Fruit fly (Drosophila melanogaster) whole organism, embryonic: ENCODE measurements around the gene Hmr.

Experiments
- Atf-2 ChIP-seq: fragments of 200-800 bp; sonication (Bioruptor generic); optimal IDR thresholded peaks from 2 replicates; lab custom pipeline; 2016; ENCODE audit warnings: missing biosample characterization, missing genetic modification characterization
- Bteb2 ChIP-seq: fragments of 200-800 bp; sonication (Bioruptor generic); optimal IDR thresholded peaks from 2 replicates; lab custom pipeline; 2016; ENCODE audit warnings: missing biosample characterization, missing genetic modification characterization
- CG10543 ChIP-seq: fragments of 200-800 bp; sonication (Bioruptor generic); optimal IDR thresholded peaks from 3 replicates; lab custom pipeline; 2017; ENCODE audit warnings: missing biosample characterization, mild to moderate bottlenecking, missing genetic modification characterization, moderate library complexity
- CG10565 ChIP-seq: fragments of 200-800 bp; sonication (Bioruptor generic); optimal IDR thresholded peaks from 3 replicates; lab custom pipeline; 2016; ENCODE audit warnings: missing biosample characterization, mild to moderate bottlenecking, missing genetic modification characterization
- CG11085 ChIP-seq: fragments of 200-800 bp; sonication (Bioruptor generic); IDR thresholded peaks from 2 replicates; pipeline ENCODE4 v1.3.6; 2022; ENCODE audit warnings: missing biosample characterization, missing genetic modification characterization
- CG11247 ChIP-seq: fragments of 200-800 bp; sonication (Bioruptor generic); IDR thresholded peaks from 2 replicates; pipeline ENCODE4 v1.3.6; 2022; ENCODE audit warnings: missing biosample characterization, missing genetic modification characterization
- CG11695 ChIP-seq: fragments of 200-800 bp; sonication (Bioruptor generic); IDR thresholded peaks from 3 replicates; pipeline ENCODE4 v1.3.6; 2022; ENCODE audit warnings: missing biosample characterization, missing genetic modification characterization
- CG13775 ChIP-seq: fragments of 200-800 bp; sonication (Bioruptor generic); optimal IDR thresholded peaks from 3 replicates; lab custom pipeline; 2017; ENCODE audit warnings: missing biosample characterization, mild to moderate bottlenecking, missing genetic modification characterization
- CG1529 ChIP-seq: fragments of 200-800 bp; sonication (Bioruptor generic); optimal IDR thresholded peaks from 3 replicates; lab custom pipeline; 2018; ENCODE audit warnings: missing biosample characterization, missing genetic modification characterization
- CG15601 ChIP-seq: fragments of 200-800 bp; sonication (Bioruptor generic); optimal IDR thresholded peaks from 3 replicates; lab custom pipeline; 2019; ENCODE audit warnings: missing biosample characterization, mild to moderate bottlenecking, missing genetic modification characterization, moderate library complexity
- CG2120 ChIP-seq: fragments of 200-800 bp; sonication (Bioruptor generic); optimal IDR thresholded peaks from 3 replicates; lab custom pipeline; 2016; ENCODE audit warnings: missing biosample characterization, missing genetic modification characterization
- CG33213 ChIP-seq: fragments of 200-800 bp; sonication (Bioruptor generic); optimal IDR thresholded peaks from 3 replicates; lab custom pipeline; 2016; ENCODE audit warnings: missing biosample characterization, missing genetic modification characterization
- CG34376 ChIP-seq: fragments of 200-800 bp; sonication (Bioruptor generic); optimal IDR thresholded peaks from 2 replicates; lab custom pipeline; 2018; ENCODE audit warnings: missing biosample characterization, mild to moderate bottlenecking, missing genetic modification characterization
- CG4617 ChIP-seq: fragments of 200-800 bp; sonication (Bioruptor generic); optimal IDR thresholded peaks from 3 replicates; lab custom pipeline; 2016; ENCODE audit warnings: missing biosample characterization, missing genetic modification characterization, borderline replicate concordance
- CG4854 ChIP-seq: fragments of 200-800 bp; sonication (Bioruptor generic); optimal IDR thresholded peaks from 2 replicates; lab custom pipeline; 2016; ENCODE audit warnings: missing biosample characterization, missing genetic modification characterization, inconsistent platforms
- CG6254 ChIP-seq: fragments of 200-800 bp; sonication (Bioruptor generic); optimal IDR thresholded peaks from 3 replicates; lab custom pipeline; 2017; ENCODE audit warnings: mild to moderate bottlenecking, missing biosample characterization, missing genetic modification reagents, missing genetic modification characterization
- CG7987 ChIP-seq: fragments of 200-800 bp; sonication (Bioruptor generic); optimal IDR thresholded peaks from 2 replicates; lab custom pipeline; 2018; ENCODE audit warnings: missing biosample characterization, mild to moderate bottlenecking, missing genetic modification characterization, moderate library complexity
- CG8089 ChIP-seq: fragments of 200-800 bp; sonication (Bioruptor generic); optimal IDR thresholded peaks from 3 replicates; lab custom pipeline; 2016; ENCODE audit warnings: missing biosample characterization, missing genetic modification characterization
- CG8478 ChIP-seq: fragments of >200 bp; optimal IDR thresholded peaks from 2 replicates; lab custom pipeline; 2018
- Drgx ChIP-seq: fragments of 200-800 bp; sonication (Bioruptor generic); IDR thresholded peaks from 2 replicates; pipeline ENCODE4 v1.3.6; 2022; ENCODE audit warnings: missing biosample characterization, missing genetic modification characterization
- E2f1 ChIP-seq: fragments of 200-800 bp; sonication (Bioruptor generic); IDR thresholded peaks from 2 replicates; pipeline ENCODE4 v1.3.6; 2022; ENCODE audit warnings: missing biosample characterization, missing genetic modification characterization
- Elba2 ChIP-seq: fragments of 200-800 bp; sonication (Bioruptor generic); optimal IDR thresholded peaks from 3 replicates; lab custom pipeline; 2016; ENCODE audit warnings: missing biosample characterization, missing genetic modification characterization
- Fer2 ChIP-seq: fragments of 200-800 bp; sonication (Bioruptor generic); optimal IDR thresholded peaks from 2 replicates; lab custom pipeline; 2018; ENCODE audit warnings: missing biosample characterization, mild to moderate bottlenecking, missing genetic modification characterization, moderate library complexity
- Gsc ChIP-seq: fragments of 200-800 bp; sonication (Bioruptor generic); IDR thresholded peaks from 2 replicates; pipeline ENCODE4 v1.3.6; 2022; ENCODE audit warnings: missing biosample characterization, missing genetic modification characterization
- HmgZ ChIP-seq: fragments of 200-800 bp; sonication (Bioruptor generic); optimal IDR thresholded peaks from 2 replicates; lab custom pipeline; 2018; ENCODE audit warnings: missing biosample characterization, mild to moderate bottlenecking, missing genetic modification characterization
- Hr3 ChIP-seq: fragments of 200-800 bp; sonication (Bioruptor generic); optimal IDR thresholded peaks from 3 replicates; lab custom pipeline; 2016; ENCODE audit warnings: missing biosample characterization, missing genetic modification characterization
- Jarid2 ChIP-seq: fragments of 200-800 bp; sonication (Bioruptor generic); optimal IDR thresholded peaks from 3 replicates; lab custom pipeline; 2017; ENCODE audit warnings: mild to moderate bottlenecking, missing biosample characterization, missing genetic modification reagents, missing genetic modification characterization
- MTF-1 ChIP-seq: fragments of 200-800 bp; sonication (Bioruptor generic); optimal IDR thresholded peaks from 2 replicates; lab custom pipeline; 2018; ENCODE audit warnings: missing biosample characterization, mild to moderate bottlenecking, missing genetic modification characterization, borderline replicate concordance
- Max ChIP-seq: fragments of 200-800 bp; sonication (Bioruptor generic); optimal IDR thresholded peaks from 2 replicates; lab custom pipeline; 2016; ENCODE audit warnings: missing biosample characterization, mild to moderate bottlenecking, missing genetic modification characterization
- NC2α ChIP-seq: fragments of 200-800 bp; sonication (Bioruptor generic); optimal IDR thresholded peaks from 2 replicates; lab custom pipeline; 2016; ENCODE audit warnings: missing biosample characterization, missing genetic modification characterization
- Poxn ChIP-seq: fragments of 200-800 bp; sonication (Bioruptor generic); IDR thresholded peaks from 2 replicates; pipeline ENCODE4 v1.3.6; 2022; ENCODE audit warnings: missing biosample characterization, missing genetic modification characterization
- Sin3A ChIP-seq: fragments of >200 bp; optimal IDR thresholded peaks from 2 replicates; lab custom pipeline; 2018
- Sry-δ ChIP-seq: fragments of 200-800 bp; sonication (Bioruptor generic); optimal IDR thresholded peaks from 2 replicates; lab custom pipeline; 2016; ENCODE audit warnings: missing biosample characterization, missing genetic modification characterization
- Trl ChIP-seq, 3 experiments: fragments of >200 bp in 2 of 3; fragments of 200-800 bp in 1 of 3; sonication (Bioruptor generic) in 1 of 3; optimal IDR thresholded peaks; 2 replicates in 1 of 3; 3 replicates in 2 of 3; lab custom pipeline; 2016 to 2017; ENCODE audit warnings: missing biosample characterization in 1 of 3, missing genetic modification characterization in 1 of 3
- aop ChIP-seq: fragments of 200-800 bp; sonication (Bioruptor generic); IDR thresholded peaks from 2 replicates; pipeline ENCODE4 v1.3.6; 2022; ENCODE audit warnings: missing biosample characterization, missing genetic modification characterization
- ase ChIP-seq: fragments of 200-800 bp; sonication (Bioruptor generic); IDR thresholded peaks from 3 replicates; pipeline ENCODE4 v1.3.6; 2022; ENCODE audit warnings: missing biosample characterization, missing genetic modification characterization
- ash1 ChIP-seq: fragments of 200-800 bp; sonication (Bioruptor generic); optimal IDR thresholded peaks from 2 replicates; lab custom pipeline; 2018; ENCODE audit warnings: missing biosample characterization, mild to moderate bottlenecking, missing genetic modification characterization
- dan ChIP-seq: fragments of 200-800 bp; sonication (Bioruptor generic); IDR thresholded peaks from 2 replicates; pipeline ENCODE4 v1.3.6; 2022; ENCODE audit warnings: missing biosample characterization, missing genetic modification characterization
- fd64A ChIP-seq: fragments of 200-800 bp; sonication (Bioruptor generic); optimal IDR thresholded peaks from 3 replicates; lab custom pipeline; 2018; ENCODE audit warnings: missing biosample characterization, mild to moderate bottlenecking, missing genetic modification characterization
- gcm2 ChIP-seq: fragments of 200-800 bp; sonication (Bioruptor generic); optimal IDR thresholded peaks from 2 replicates; lab custom pipeline; 2016; ENCODE audit warnings: missing biosample characterization, missing genetic modification characterization
- hkb ChIP-seq, 2 experiments: fragments of 200-800 bp in 1 of 2; fragments of >200 bp in 1 of 2; sonication (Bioruptor generic) in 1 of 2; IDR thresholded peaks in 1 of 2; optimal IDR thresholded peaks in 1 of 2; 2 replicates each; pipeline versions ENCODE4 v1.3.6 to Lab custom; 2017 to 2022; ENCODE audit warnings: missing biosample characterization in 1 of 2, missing genetic modification characterization in 1 of 2
- inv ChIP-seq: fragments of 200-800 bp; sonication (Bioruptor generic); IDR thresholded peaks from 2 replicates; pipeline ENCODE4 v1.3.6; 2022; ENCODE audit warnings: missing biosample characterization, missing genetic modification characterization; ENCODE audit not compliant: partially characterized antibody
- jing ChIP-seq: fragments of 200-800 bp; sonication (Bioruptor generic); optimal IDR thresholded peaks from 2 replicates; lab custom pipeline; 2018; ENCODE audit warnings: missing biosample characterization, mild to moderate bottlenecking, missing genetic modification characterization
- mam ChIP-seq: fragments of 200-800 bp; sonication (Bioruptor generic); optimal IDR thresholded peaks from 3 replicates; lab custom pipeline; 2016; ENCODE audit warnings: missing biosample characterization, missing genetic modification characterization
- prd ChIP-seq, 3 experiments: fragments of >200 bp in 2 of 3; fragments of 200-800 bp in 1 of 3; sonication (Bioruptor generic) in 1 of 3; optimal IDR thresholded peaks in 2 of 3; IDR thresholded peaks in 1 of 3; 2 replicates in 2 of 3; 3 replicates in 1 of 3; pipeline versions ENCODE4 v1.3.6 to Lab custom; 2017 to 2022; ENCODE audit warnings: missing biosample characterization in 1 of 3, missing genetic modification characterization in 1 of 3
- pzg ChIP-seq: fragments of 200-800 bp; sonication (Bioruptor generic); optimal IDR thresholded peaks from 3 replicates; lab custom pipeline; 2018; ENCODE audit warnings: missing biosample characterization, mild to moderate bottlenecking, missing genetic modification characterization, moderate library complexity
- slp2 ChIP-seq: fragments of 200-800 bp; sonication (Bioruptor generic); optimal IDR thresholded peaks from 2 replicates; lab custom pipeline; 2016; ENCODE audit warnings: missing biosample characterization, missing genetic modification characterization
- stc ChIP-seq: fragments of 200-800 bp; sonication (Bioruptor generic); IDR thresholded peaks from 2 replicates; pipeline ENCODE4 v1.3.6; 2022; ENCODE audit warnings: missing biosample characterization, missing genetic modification characterization
- stwl ChIP-seq: fragments of 200-800 bp; sonication (Bioruptor generic); optimal IDR thresholded peaks from 3 replicates; lab custom pipeline; 2018; ENCODE audit warnings: missing biosample characterization, mild to moderate bottlenecking, missing genetic modification characterization, moderate library complexity
- tup ChIP-seq: fragments of 200-800 bp; sonication (Bioruptor generic); optimal IDR thresholded peaks from 2 replicates; lab custom pipeline; 2016; ENCODE audit warnings: missing biosample characterization, mild to moderate bottlenecking, missing genetic modification characterization, moderate library complexity
- z ChIP-seq: fragments of 200-800 bp; sonication (Bioruptor generic); IDR thresholded peaks from 3 replicates; pipeline ENCODE4 v1.3.6; 2022; ENCODE audit warnings: missing biosample characterization, missing genetic modification characterization

The Hmr gene

DNA sequence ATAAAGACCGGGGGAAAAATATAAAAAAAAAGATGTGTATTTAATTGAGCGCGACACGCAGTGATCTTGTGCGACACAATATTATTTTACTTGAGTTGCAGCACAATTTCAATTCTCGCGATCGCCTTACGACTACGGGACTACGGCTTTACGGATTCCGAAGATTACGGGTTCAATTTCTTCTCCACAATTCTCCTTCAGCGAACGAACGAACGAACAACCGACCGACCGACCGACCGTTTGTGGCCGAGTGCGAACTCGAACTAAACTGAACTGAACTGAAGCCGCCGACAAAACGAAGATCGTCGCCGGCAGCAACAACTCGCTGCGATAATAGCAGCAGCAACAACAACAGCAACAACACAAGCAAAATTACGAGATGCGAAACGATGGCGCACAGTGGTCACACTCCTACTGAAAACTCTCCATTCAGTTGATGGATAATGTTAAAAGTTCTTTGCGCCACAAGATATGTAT is 10.5 kb downstream of the Hmr start, which contains the start of gene spri (continued):
- TF ChIP-seq CG33213 (GFP tag; lab: Kevin White, UChicago) (no peak), CG11085 (GFP tag; lab: Robert Waterston, UW) (no peak), ase (GFP tag; lab: Robert Waterston, UW) (0 out of 3 replicates have a peak, but pooled peaks have one; percentile 45), Max (GFP tag; lab: Kevin White, UChicago) (no peak), Drgx (GFP tag; lab: Robert Waterston, UW) (peak; percentile 52; the same call in 1 of the 2 replicates), jing (GFP tag; lab: Kevin White, UChicago) (no peak), Elba2 (GFP tag; lab: Kevin White, UChicago) (no peak), Trl (optimal IDR thresholded peaks at IDR 0.05; lab: Kevin White, UChicago) (no peak), Trl (GFP tag; optimal IDR thresholded peaks at IDR 0.05; lab: Kevin White, UChicago) (no peak), fd64A (GFP tag; lab: Kevin White, UChicago) (no peak), Jarid2 (peak; percentile 83), aop (no peak), CG7987 (GFP tag; lab: Kevin White, UChicago) (no peak), inv (GFP tag; lab: Robert Waterston, UW) (no peak), CG10565 (GFP tag; lab: Kevin White, UChicago) (no peak), prd (optimal IDR thresholded peaks at IDR 0.05; lab: Kevin White, UChicago) (no peak), prd (GFP tag; IDR thresholded peaks at IDR 0.05; lab: Robert Waterston, UW) (0 out of 3 replicates have a peak, but pooled peaks have one; percentile 5), CG8478 (lab: Kevin White, UChicago) (no peak), Atf-2 (GFP tag; lab: Kevin White, UChicago) (no peak), dan (GFP tag; lab: Robert Waterston, UW) (no peak), z (GFP tag; lab: Robert Waterston, UW) (no peak), ash1 (GFP tag; lab: Kevin White, UChicago) (no peak), slp2 (GFP tag; lab: Kevin White, UChicago) (no peak), CG8089 (GFP tag; lab: Kevin White, UChicago) (no peak), mam (no peak), CG34376 (GFP tag; lab: Kevin White, UChicago) (peak; percentile 52), CG10543 (GFP tag; lab: Kevin White, UChicago) (peak; percentile 34), CG6254 (GFP tag; lab: Kevin White, UChicago) (no peak), tup (GFP tag; lab: Kevin White, UChicago) (no peak), hkb (optimal IDR thresholded peaks at IDR 0.05; lab: Kevin White, UChicago) (no peak), hkb (GFP tag; IDR thresholded peaks at IDR 0.05; lab: Robert Waterston, UW) (no peak), CG11247 (GFP tag; lab: Robert Waterston, UW) (no peak), stc (GFP tag; lab: Robert Waterston, UW) (0 out of 2 replicates have a peak, but pooled peaks have one; percentile 21), Poxn (GFP tag; lab: Robert Waterston, UW) (no peak), Sry-δ (GFP tag; lab: Kevin White, UChicago) (no peak), gcm2 (GFP tag; lab: Kevin White, UChicago) (no peak), NC2α (GFP tag; lab: Kevin White, UChicago) (no peak), CG13775 (no peak), Gsc (GFP tag; lab: Robert Waterston, UW) (no peak), Hr3 (GFP tag; lab: Kevin White, UChicago) (no peak), Sin3A (lab: Kevin White, UChicago) (no peak), CG15601 (no peak), HmgZ (peak; percentile 25), CG4617 (GFP tag; lab: Kevin White, UChicago) (no peak), stwl (no peak), Fer2 (tag; lab: Kevin White, UChicago) (no peak), MTF-1 (GFP tag; lab: Kevin White, UChicago) (no peak), Bteb2 (GFP tag; lab: Kevin White, UChicago) (no peak), CG2120 (GFP tag; lab: Kevin White, UChicago) (peak; percentile 1), E2f1 (GFP tag; lab: Robert Waterston, UW) (no peak), pzg (no peak), CG1529 (no peak), CG4854 (no peak), CG11695 (GFP tag; lab: Robert Waterston, UW) (no peak)
